Fruit fly (Drosophila melanogaster): ENCODE results near the gene Cpr67Fb.
A peak's percentile ranks its signal among the peaks of the same experiment; 100 is the strongest.

The Cpr67Fb gene

dm6 chr3L:10897534-10898255 is 3.7 kb downstream of the Cpr67Fb start (continued):
- peak; percentile 1 for TF ChIP-seq Hr39 (GFP tag; optimal IDR thresholded peaks at IDR 0.05)
- peak in 1 of 2 experiments; percentile 39 for TF ChIP-seq ss (GFP tag; optimal IDR thresholded peaks at IDR 0.05)
- TF ChIP-seq CG31627 (GFP tag; optimal IDR thresholded peaks at IDR 0.05) = peak; percentile 3

dm6 chr3L:10898256-10898735 is 4.3 kb downstream of the Cpr67Fb start:
- TF ChIP-seq esn (GFP tag; optimal IDR thresholded peaks at IDR 0.05) = no peak
- peak; percentile 47 for TF ChIP-seq fkh (GFP tag; optimal IDR thresholded peaks at IDR 0.05)
- TF ChIP-seq Smox (GFP tag; optimal IDR thresholded peaks at IDR 0.05) = no peak
- TF ChIP-seq CG8632 (GFP tag; optimal IDR thresholded peaks at IDR 0.05) = no peak
- TF ChIP-seq Sox102F (GFP tag; optimal IDR thresholded peaks at IDR 0.05) = no peak
- TF ChIP-seq achi (GFP tag; optimal IDR thresholded peaks at IDR 0.05) = no peak
- no peak for TF ChIP-seq Hr38 (GFP tag; optimal IDR thresholded peaks at IDR 0.05)
- TF ChIP-seq Eip78C (GFP tag) = peak; percentile 5
- TF ChIP-seq fd59A (GFP tag; optimal IDR thresholded peaks at IDR 0.05) = no peak
- peak; percentile 49 to 64 for TF ChIP-seq ss (GFP tag; optimal IDR thresholded peaks at IDR 0.05)
- TF ChIP-seq CG3032 (tag; optimal IDR thresholded peaks at IDR 0.05) = peak; percentile 14
- TF ChIP-seq Met (GFP tag; optimal IDR thresholded peaks at IDR 0.05) = no peak
- TF ChIP-seq CG7368 (GFP tag; optimal IDR thresholded peaks at IDR 0.05) = no peak
- TF ChIP-seq CG8119 (GFP tag; IDR thresholded peaks at IDR 0.05) = peak; percentile 24; the same call in 1 of the 3 replicates
- TF ChIP-seq OdsH (GFP tag; optimal IDR thresholded peaks at IDR 0.05) = no peak
- TF ChIP-seq CG1621 (tag; optimal IDR thresholded peaks at IDR 0.05) = peak; percentile 1
- no peak for TF ChIP-seq CG6808 (GFP tag; optimal IDR thresholded peaks at IDR 0.05)
- TF ChIP-seq Eip75B (GFP tag; optimal IDR thresholded peaks at IDR 0.05) = no peak
- TF ChIP-seq CG8319 (GFP tag; optimal IDR thresholded peaks at IDR 0.05) = no peak
- TF ChIP-seq CG9139 (GFP tag; optimal IDR thresholded peaks at IDR 0.05) = peak; percentile 21
- peak; percentile 9 for TF ChIP-seq CG32006 (GFP tag; optimal IDR thresholded peaks at IDR 0.05)
- no peak for TF ChIP-seq Sox15 (GFP tag; optimal IDR thresholded peaks at IDR 0.05)
- TF ChIP-seq CG16779 (tag; optimal IDR thresholded peaks at IDR 0.05) = peak; percentile 12

dm6 chr3L:10899087-10899511 is 5.1 kb downstream of the Cpr67Fb start, which contains the start of gene Aps:
Gene Aps, minus strand, starts transcription at chr3L:10899123.
- TF ChIP-seq cyc (GFP tag; optimal IDR thresholded peaks at IDR 0.05) (peak; percentile 49), OdsH (GFP tag; optimal IDR thresholded peaks at IDR 0.05) (peak; percentile 9), Met (GFP tag; optimal IDR thresholded peaks at IDR 0.05) (peak; percentile 60), CG8119 (GFP tag; IDR thresholded peaks at IDR 0.05) (no peak), fkh (GFP tag; optimal IDR thresholded peaks at IDR 0.05) (no peak), fd59A (GFP tag; optimal IDR thresholded peaks at IDR 0.05) (no peak), Hr39 (GFP tag; optimal IDR thresholded peaks at IDR 0.05) (peak; percentile 62), svp (GFP tag) (peak; percentile 76), lz (GFP tag; optimal IDR thresholded peaks at IDR 0.05) (peak; percentile 63), CG4318 (GFP tag; optimal IDR thresholded peaks at IDR 0.05) (no peak), CG6792 (GFP tag; optimal IDR thresholded peaks at IDR 0.05) (peak; percentile 9), ss (GFP tag; optimal IDR thresholded peaks at IDR 0.05) (no peak), dac (GFP tag; optimal IDR thresholded peaks at IDR 0.05) (no peak), Blimp-1 (GFP tag; optimal IDR thresholded peaks at IDR 0.05) (no peak), Eip78C (GFP tag) (peak; percentile 65), pdm3 (GFP tag; optimal IDR thresholded peaks at IDR 0.05) (peak; percentile 32), CG31627 (GFP tag; optimal IDR thresholded peaks at IDR 0.05) (peak; percentile 65), Smox (GFP tag; optimal IDR thresholded peaks at IDR 0.05) (peak; percentile 48), vri (GFP tag; optimal IDR thresholded peaks at IDR 0.05) (no peak), CG7368 (GFP tag; optimal IDR thresholded peaks at IDR 0.05) (no peak), Hr4 (GFP tag; optimal IDR thresholded peaks at IDR 0.05) (peak; percentile 34), CG11902 (GFP tag; optimal IDR thresholded peaks at IDR 0.05) (no peak), Sox102F (GFP tag; optimal IDR thresholded peaks at IDR 0.05) (no peak), topi (GFP tag; optimal IDR thresholded peaks at IDR 0.05) (no peak), esn (GFP tag; optimal IDR thresholded peaks at IDR 0.05) (peak; percentile 64), Sox14 (GFP tag; optimal IDR thresholded peaks at IDR 0.05) (peak; percentile 61)

All from whole organism, prepupa.